Comparison of ENCODE assay signal across 2 worm cellular contexts in genomic region chrX:14978756-14979155, ce11.
TF ChIP-seq lines count a peak whose summit lies in the region.

No protein-coding gene starts in this region.

TF ChIP-seq in whole organism, L1 larva, 84 proteins besides CTCF, POLR2A, EP300 and RAD21 (continued from another document):
- peak; percentile 21 for TF ChIP-seq rnt-1 (tag; optimal IDR thresholded peaks at IDR 0.05; lab: Kevin White, UChicago)

TF ChIP-seq in whole organism, L4 larva, 104 proteins besides CTCF, POLR2A, EP300 and RAD21 (continued from another document):
- TF ChIP-seq mxl-2 (GFP tag; conservative IDR thresholded peaks at IDR 0.05; lab: Robert Waterston, UW) (no peak), hmg-1.1 (GFP tag; IDR thresholded peaks at IDR 0.05; lab: Robert Waterston, UW) (no peak)
TF ChIP-seq in whole organism, L4 larva: peak in this region for 15.
